Worm (Caenorhabditis elegans) whole organism, L4/young adult: Measurements from ENCODE around the gene snap-29.

Experiments
- W03F9.2 ChIP-seq: fragments of 150-350 bp; optimal IDR thresholded peaks from 2 replicates; lab custom pipeline; 2014; ENCODE audit warnings: missing biosample characterization, missing genetic modification characterization
- dao-5 ChIP-seq: sonication (generic microtip); optimal IDR thresholded peaks from 2 replicates; lab custom pipeline; 2016; ENCODE audit warnings: missing genotype, missing genetic modification characterization, moderate library complexity, missing compliant biosample characterization
- him-1 ChIP-seq: sonication (generic microtip); optimal IDR thresholded peaks from 2 replicates; lab custom pipeline; 2016; ENCODE audit warnings: missing genotype, missing genetic modification reagents, missing genetic modification characterization, missing compliant biosample characterization

ce11 chrIII:8800796-8801083 is 24.7 kb downstream of the snap-29 start:
- TF ChIP-seq dao-5 (no peak), him-1 (tag; lab: Kevin White, UChicago) (no peak), W03F9.2 (no peak)
